Fruit fly (Drosophila melanogaster) whole organism, embryonic: ENCODE results near the gene RhoGAP93B.
A peak's percentile ranks its signal among the peaks of the same experiment; 100 is the strongest.

Source experiments
- Bdp1 ChIP-seq: fragments of 200-800 bp; sonication (Bioruptor generic); optimal IDR thresholded peaks from 3 replicates; lab custom pipeline; 2016; ENCODE audit warnings: missing biosample characterization, missing genetic modification characterization
- CG10959 ChIP-seq: fragments of 200-800 bp; sonication (Bioruptor generic); IDR thresholded peaks from 2 replicates; pipeline ENCODE4 v1.3.6; 2022; ENCODE audit warnings: missing biosample characterization, missing genetic modification characterization
- CG11695 ChIP-seq: fragments of 200-800 bp; sonication (Bioruptor generic); IDR thresholded peaks from 3 replicates; pipeline ENCODE4 v1.3.6; 2022; ENCODE audit warnings: missing biosample characterization, missing genetic modification characterization
- CG15073 ChIP-seq: fragments of 200-800 bp; sonication (Bioruptor generic); optimal IDR thresholded peaks from 2 replicates; lab custom pipeline; 2016; ENCODE audit warnings: missing biosample characterization, missing genetic modification characterization
- CG1529 ChIP-seq: fragments of 200-800 bp; sonication (Bioruptor generic); optimal IDR thresholded peaks from 3 replicates; lab custom pipeline; 2018; ENCODE audit warnings: missing biosample characterization, missing genetic modification characterization
- CG15514 ChIP-seq: fragments of 200-800 bp; sonication (Bioruptor generic); optimal IDR thresholded peaks from 3 replicates; lab custom pipeline; 2017; ENCODE audit warnings: missing biosample characterization, missing genetic modification characterization, mild to moderate bottlenecking, moderate library complexity, missing genetic modification reagents
- CG17912 ChIP-seq: fragments of 200-800 bp; sonication (Bioruptor generic); optimal IDR thresholded peaks from 2 replicates; lab custom pipeline; 2018; ENCODE audit warnings: missing biosample characterization, mild to moderate bottlenecking, missing genetic modification characterization
- CG18011 ChIP-seq: fragments of 200-800 bp; sonication (Bioruptor generic); optimal IDR thresholded peaks from 2 replicates; lab custom pipeline; 2017; ENCODE audit warnings: missing biosample characterization, missing genetic modification characterization, mild to moderate bottlenecking, moderate library complexity, missing genotype
- CG2678 ChIP-seq: fragments of 200-800 bp; sonication (Bioruptor generic); optimal IDR thresholded peaks from 3 replicates; lab custom pipeline; 2019; ENCODE audit warnings: missing biosample characterization, mild to moderate bottlenecking, missing genetic modification characterization, moderate library complexity
- CG3838 ChIP-seq: fragments of 200-800 bp; sonication (Bioruptor generic); optimal IDR thresholded peaks from 3 replicates; lab custom pipeline; 2016; ENCODE audit warnings: missing biosample characterization, missing genetic modification characterization
- CG4328 ChIP-seq: fragments of 200-800 bp; sonication (Bioruptor generic); optimal IDR thresholded peaks from 3 replicates; lab custom pipeline; 2017; ENCODE audit warnings: missing biosample characterization, missing genetic modification reagents, missing genetic modification characterization
- CG4617 ChIP-seq: fragments of 200-800 bp; sonication (Bioruptor generic); optimal IDR thresholded peaks from 3 replicates; lab custom pipeline; 2016; ENCODE audit warnings: missing biosample characterization, missing genetic modification characterization, borderline replicate concordance
- CG6654 ChIP-seq: fragments of 200-800 bp; sonication (Bioruptor generic); optimal IDR thresholded peaks from 2 replicates; lab custom pipeline; 2017; ENCODE audit warnings: missing biosample characterization, mild to moderate bottlenecking, missing genetic modification characterization
- CG6689 ChIP-seq: fragments of 200-800 bp; sonication (Bioruptor generic); IDR thresholded peaks from 2 replicates; pipeline ENCODE4 v1.3.6; 2022; ENCODE audit warnings: missing biosample characterization, missing genetic modification characterization
- CG6765 ChIP-seq: fragments of 200-800 bp; sonication (Bioruptor generic); optimal IDR thresholded peaks from 3 replicates; lab custom pipeline; 2017; ENCODE audit warnings: missing biosample characterization, mild to moderate bottlenecking, missing genetic modification characterization
- CG7928 ChIP-seq: fragments of 200-800 bp; sonication (Bioruptor generic); optimal IDR thresholded peaks from 2 replicates; lab custom pipeline; 2017; ENCODE audit warnings: missing biosample characterization, mild to moderate bottlenecking, missing genetic modification characterization
- CG8089 ChIP-seq: fragments of 200-800 bp; sonication (Bioruptor generic); optimal IDR thresholded peaks from 3 replicates; lab custom pipeline; 2016; ENCODE audit warnings: missing biosample characterization, missing genetic modification characterization
- CTCF ChIP-seq: fragments of 200-800 bp; sonication (Bioruptor generic); optimal IDR thresholded peaks from 2 replicates; lab custom pipeline; 2017; ENCODE audit warnings: missing biosample characterization, mild to moderate bottlenecking, missing genetic modification characterization, moderate library complexity
- CkIIα-i1 ChIP-seq: fragments of 200-800 bp; sonication (Bioruptor generic); IDR thresholded peaks from 2 replicates; pipeline ENCODE4 v1.3.6; 2022; ENCODE audit warnings: missing biosample characterization, missing genetic modification characterization
- CoRest ChIP-seq: fragments of 200-800 bp; sonication (Bioruptor generic); optimal IDR thresholded peaks from 3 replicates; lab custom pipeline; 2018; ENCODE audit warnings: missing biosample characterization, mild to moderate bottlenecking, missing genetic modification characterization, moderate library complexity
- Dip3 ChIP-seq: fragments of 200-800 bp; sonication (Bioruptor generic); optimal IDR thresholded peaks from 3 replicates; lab custom pipeline; 2016; ENCODE audit warnings: missing biosample characterization, missing genetic modification characterization
- HmgZ ChIP-seq: fragments of 200-800 bp; sonication (Bioruptor generic); optimal IDR thresholded peaks from 2 replicates; lab custom pipeline; 2018; ENCODE audit warnings: missing biosample characterization, mild to moderate bottlenecking, missing genetic modification characterization
- Hmx ChIP-seq: fragments of 200-800 bp; sonication (Bioruptor generic); optimal IDR thresholded peaks from 2 replicates; lab custom pipeline; 2016; ENCODE audit warnings: missing biosample characterization, missing genetic modification characterization
- Hr3 ChIP-seq: fragments of 200-800 bp; sonication (Bioruptor generic); optimal IDR thresholded peaks from 3 replicates; lab custom pipeline; 2016; ENCODE audit warnings: missing biosample characterization, missing genetic modification characterization
- MESR4 ChIP-seq: fragments of 200-800 bp; sonication (Bioruptor generic); optimal IDR thresholded peaks from 2 replicates; lab custom pipeline; 2018; ENCODE audit warnings: missing biosample characterization, mild to moderate bottlenecking, missing genetic modification characterization, moderate library complexity
- MTF-1 ChIP-seq: fragments of 200-800 bp; sonication (Bioruptor generic); optimal IDR thresholded peaks from 2 replicates; lab custom pipeline; 2018; ENCODE audit warnings: missing biosample characterization, mild to moderate bottlenecking, missing genetic modification characterization, borderline replicate concordance
- Mad ChIP-seq: fragments of 200-800 bp; sonication (Bioruptor generic); optimal IDR thresholded peaks from 2 replicates; lab custom pipeline; 2016; ENCODE audit warnings: missing biosample characterization, missing genetic modification characterization
- Opbp ChIP-seq: fragments of 200-800 bp; sonication (Bioruptor generic); IDR thresholded peaks from 3 replicates; pipeline ENCODE4 v1.3.6; 2022; ENCODE audit warnings: missing biosample characterization, missing genetic modification characterization; ENCODE audit not compliant: partially characterized antibody
- Spps ChIP-seq: fragments of 200-800 bp; sonication (Bioruptor generic); optimal IDR thresholded peaks from 2 replicates; lab custom pipeline; 2018; ENCODE audit warnings: missing biosample characterization, mild to moderate bottlenecking, missing genetic modification characterization
- br ChIP-seq: fragments of >200 bp; optimal IDR thresholded peaks from 2 replicates; lab custom pipeline; 2017
- cg ChIP-seq: fragments of 200-800 bp; sonication (Bioruptor generic); optimal IDR thresholded peaks from 3 replicates; lab custom pipeline; 2019; ENCODE audit warnings: missing biosample characterization, mild to moderate bottlenecking, missing genetic modification characterization, moderate library complexity
- da ChIP-seq: fragments of 200-800 bp; sonication (Bioruptor generic); optimal IDR thresholded peaks from 2 replicates; lab custom pipeline; 2016; ENCODE audit warnings: missing biosample characterization, missing genetic modification characterization
- ems ChIP-seq: fragments of 200-800 bp; sonication (Bioruptor generic); optimal IDR thresholded peaks from 3 replicates; lab custom pipeline; 2016; ENCODE audit warnings: missing biosample characterization, missing genetic modification characterization
- en ChIP-seq: fragments of 200-800 bp; sonication (Bioruptor generic); optimal IDR thresholded peaks from 2 replicates; lab custom pipeline; 2016; ENCODE audit warnings: missing biosample characterization, missing genetic modification characterization
- esg ChIP-seq: fragments of 200-800 bp; sonication (Bioruptor generic); conservative IDR thresholded peaks from 2 replicates; pipeline ENCODE4 v1.3.6; 2022; ENCODE audit warnings: missing biosample characterization, missing genetic modification characterization
- grau ChIP-seq: fragments of 200-800 bp; optimal IDR thresholded peaks from 3 replicates; lab custom pipeline; 2019; ENCODE audit warnings: missing biosample characterization, mild to moderate bottlenecking, missing genetic modification characterization, moderate library complexity
- kay ChIP-seq: fragments of 200-800 bp; sonication (Bioruptor generic); optimal IDR thresholded peaks from 2 replicates; lab custom pipeline; 2016; ENCODE audit warnings: missing biosample characterization, missing genetic modification characterization
- lab ChIP-seq: fragments of 200-800 bp; sonication (Bioruptor generic); optimal IDR thresholded peaks from 3 replicates; lab custom pipeline; 2017; ENCODE audit warnings: missing biosample characterization, missing genetic modification characterization, mild to moderate bottlenecking, moderate library complexity, missing genetic modification reagents
- nom ChIP-seq: fragments of 200-800 bp; sonication (Bioruptor generic); optimal IDR thresholded peaks from 2 replicates; lab custom pipeline; 2017; ENCODE audit warnings: missing biosample characterization, missing genetic modification characterization, mild to moderate bottlenecking, moderate library complexity, missing genetic modification reagents
- otp ChIP-seq: fragments of 200-800 bp; sonication (Bioruptor generic); IDR thresholded peaks from 3 replicates; pipeline ENCODE4, ENCODE4 v1.3.6; 2022; ENCODE audit warnings: missing biosample characterization, missing genetic modification characterization
- pan ChIP-seq, 4 experiments: fragments of >200 bp in 3 of 4; fragments of 200-800 bp in 1 of 4; sonication (Bioruptor generic) in 1 of 4; optimal IDR thresholded peaks in 3 of 4; IDR thresholded peaks in 1 of 4; 2 replicates each; pipeline versions ENCODE4 v1.3.6 to Lab custom; 2017 to 2022; ENCODE audit warnings: missing biosample characterization in 2 of 4, missing genetic modification characterization in 2 of 4, mixed read lengths in 1 of 4
- tap ChIP-seq: fragments of 200-800 bp; optimal IDR thresholded peaks from 3 replicates; lab custom pipeline; 2019; ENCODE audit warnings: missing biosample characterization, mild to moderate bottlenecking, missing genetic modification characterization, moderate library complexity
- tgo ChIP-seq: fragments of 200-800 bp; sonication (Bioruptor generic); IDR thresholded peaks from 3 replicates; pipeline ENCODE4 v1.3.6; 2022; ENCODE audit warnings: missing biosample characterization, missing genetic modification characterization
- tll ChIP-seq, 2 experiments: fragments of 200-800 bp in 1 of 2; fragments of >200 bp in 1 of 2; sonication (Bioruptor generic) in 1 of 2; optimal IDR thresholded peaks; 2 replicates each; lab custom pipeline; 2017 to 2019; ENCODE audit warnings: missing biosample characterization in 2 of 2, missing genetic modification characterization in 2 of 2, mild to moderate bottlenecking in 1 of 2, moderate library complexity in 1 of 2
- tna ChIP-seq: fragments of 200-800 bp; sonication (Bioruptor generic); IDR thresholded peaks from 2 replicates; pipeline ENCODE4 v1.3.6; 2022; ENCODE audit warnings: missing biosample characterization, missing genetic modification characterization; ENCODE audit not compliant: partially characterized antibody
- tup ChIP-seq: fragments of 200-800 bp; sonication (Bioruptor generic); optimal IDR thresholded peaks from 2 replicates; lab custom pipeline; 2016; ENCODE audit warnings: missing biosample characterization, mild to moderate bottlenecking, missing genetic modification characterization, moderate library complexity
- twi ChIP-seq: fragments of 200-800 bp; optimal IDR thresholded peaks from 2 replicates; lab custom pipeline; 2019; ENCODE audit warnings: missing biosample characterization, mild to moderate bottlenecking, missing genetic modification characterization, moderate library complexity
- wor ChIP-seq: fragments of 200-800 bp; sonication (Bioruptor generic); IDR thresholded peaks from 2 replicates; pipeline ENCODE4 v1.3.6; 2022; ENCODE audit warnings: missing biosample characterization, missing genetic modification characterization
- zen2 ChIP-seq: fragments of 200-800 bp; sonication (Bioruptor generic); IDR thresholded peaks from 3 replicates; pipeline ENCODE4 v1.3.6; 2022; ENCODE audit warnings: missing biosample characterization, missing genetic modification characterization; ENCODE audit not compliant: partially characterized antibody

RhoGAP93B gene

DNA sequence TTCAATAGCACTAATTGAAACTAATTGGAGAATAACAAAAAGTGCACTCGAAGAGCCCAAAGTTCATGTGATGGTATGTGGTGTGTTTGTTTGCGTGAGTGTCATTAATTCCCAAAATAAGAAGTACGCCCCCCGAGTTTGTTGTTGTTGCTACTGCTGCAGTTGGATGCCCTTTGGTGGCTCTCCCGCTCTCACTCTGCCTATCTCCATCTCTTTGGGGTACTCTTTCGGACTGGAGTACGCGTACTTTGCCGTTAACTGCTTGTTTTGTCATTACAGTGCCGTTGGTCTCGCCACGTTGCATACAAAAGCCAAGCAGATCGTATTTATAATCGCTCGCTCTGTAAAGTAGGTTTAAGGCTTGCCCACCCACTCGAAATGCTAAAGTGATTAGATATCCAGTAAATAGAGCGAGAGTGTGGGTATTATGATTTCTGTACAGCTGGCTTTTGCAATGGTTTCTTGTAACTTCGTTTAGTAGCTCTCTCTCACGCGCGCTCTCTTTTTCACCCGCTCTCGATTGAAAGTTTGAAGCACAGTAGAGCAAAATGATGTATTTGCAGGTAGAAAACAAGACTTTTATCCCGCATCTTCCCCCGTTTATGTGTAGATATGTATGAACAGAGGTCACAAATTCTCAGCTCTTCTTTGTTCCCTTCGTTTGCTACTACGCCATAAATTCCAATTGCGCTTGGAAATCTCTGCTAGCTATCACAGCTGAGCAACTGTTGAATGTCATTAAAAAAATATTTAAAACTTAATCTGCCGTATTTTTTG is 14.5 kb upstream of the RhoGAP93B start (continued):
- TF ChIP-seq tup: no peak
- peak; percentile 11 for TF ChIP-seq CG6765 (GFP tag; lab: Kevin White, UChicago)
- TF ChIP-seq Spps (tag; lab: Kevin White, UChicago): no peak
- TF ChIP-seq twi (tag; lab: Kevin White, UChicago): no peak
- TF ChIP-seq CG1529: peak; percentile 32
- TF ChIP-seq Hr3 (GFP tag; lab: Kevin White, UChicago): no peak
- TF ChIP-seq MESR4 (GFP tag; lab: Kevin White, UChicago): no peak
- TF ChIP-seq pan (optimal IDR thresholded peaks at IDR 0.05; lab: Kevin White, UChicago): no peak
- no peak for TF ChIP-seq pan (GFP tag; optimal IDR thresholded peaks at IDR 0.05 in 1 of 2, IDR thresholded peaks at IDR 0.05 in 1 of 2)
- no peak for TF ChIP-seq CG3838
- no peak for TF ChIP-seq CG17912 (GFP tag; lab: Kevin White, UChicago)
- no peak for TF ChIP-seq MTF-1 (GFP tag; lab: Kevin White, UChicago)
- no peak for TF ChIP-seq Hmx (GFP tag; lab: Kevin White, UChicago)
- no peak for TF ChIP-seq wor
- peak; percentile 36 for TF ChIP-seq ems
- TF ChIP-seq CG11695: peak; percentile 29; the same call in 1 of the 3 replicates
- TF ChIP-seq zen2: no peak
- TF ChIP-seq tap (tag; lab: Kevin White, UChicago): no peak
- TF ChIP-seq Opbp (GFP tag; lab: Robert Waterston, UW): no peak
- TF ChIP-seq Mad: no peak
- TF ChIP-seq CG15514: no peak
- no peak for TF ChIP-seq tna (GFP tag; lab: Robert Waterston, UW)
- TF ChIP-seq kay: no peak
- TF ChIP-seq lab (GFP tag; lab: Kevin White, UChicago): peak; percentile 53
- no peak for TF ChIP-seq br (lab: Kevin White, UChicago)
- peak; percentile 27 for TF ChIP-seq CoRest (tag; lab: Kevin White, UChicago)
- TF ChIP-seq HmgZ (tag; lab: Kevin White, UChicago): no peak
- TF ChIP-seq CG6654 (GFP tag; lab: Kevin White, UChicago): no peak
- TF ChIP-seq cg (GFP tag; lab: Kevin White, UChicago): no peak
- no peak for TF ChIP-seq otp (GFP tag; lab: Robert Waterston, UW)
- TF ChIP-seq Dip3: peak; percentile 17
- no peak for TF ChIP-seq tll (GFP tag; optimal IDR thresholded peaks at IDR 0.05; lab: Kevin White, UChicago)
- TF ChIP-seq CG10959 (GFP tag; lab: Robert Waterston, UW): no peak
- peak; percentile 24; the same call in 1 of the 3 replicates for TF ChIP-seq tgo (GFP tag; lab: Robert Waterston, UW)
- TF ChIP-seq CG2678 (tag; lab: Kevin White, UChicago): peak; percentile 63
- no peak for TF ChIP-seq Bdp1 (GFP tag; lab: Kevin White, UChicago)
- no peak for TF ChIP-seq CG18011 (GFP tag; lab: Kevin White, UChicago)
- no peak for TF ChIP-seq CkIIα-i1 (GFP tag; lab: Robert Waterston, UW)
- TF ChIP-seq CG7928 (GFP tag; lab: Kevin White, UChicago): no peak
- TF ChIP-seq esg (GFP tag; lab: Robert Waterston, UW): 0 out of 2 replicates have a peak, but pooled peaks have one; percentile 5
- TF ChIP-seq CG6689 (GFP tag; lab: Robert Waterston, UW): no peak
- peak; percentile 2 for TF ChIP-seq CG4328 (GFP tag; lab: Kevin White, UChicago)
- TF ChIP-seq CG4617 (GFP tag; lab: Kevin White, UChicago): no peak
- no peak for TF ChIP-seq CG15073
- no peak for TF ChIP-seq CG8089 (GFP tag; lab: Kevin White, UChicago)
- peak; percentile 57 for TF ChIP-seq grau (tag; lab: Kevin White, UChicago)
- TF ChIP-seq en: no peak
- peak; percentile 15 for TF ChIP-seq CTCF (GFP tag; lab: Kevin White, UChicago)
- TF ChIP-seq nom (GFP tag; lab: Kevin White, UChicago): no peak
- TF ChIP-seq da: no peak
